Worm (Caenorhabditis elegans) whole organism, L4/young adult: ENCODE results near the gene ceh-74.

Experiments
- W03F9.2 ChIP-seq: fragments of 150-350 bp; optimal IDR thresholded peaks from 2 replicates; lab custom pipeline; 2014; ENCODE audit warnings: missing biosample characterization, missing genetic modification characterization
- dao-5 ChIP-seq: sonication (generic microtip); optimal IDR thresholded peaks from 2 replicates; lab custom pipeline; 2016; ENCODE audit warnings: missing genotype, missing genetic modification characterization, moderate library complexity, missing compliant biosample characterization
- him-1 ChIP-seq: sonication (generic microtip); optimal IDR thresholded peaks from 2 replicates; lab custom pipeline; 2016; ENCODE audit warnings: missing genotype, missing genetic modification reagents, missing genetic modification characterization, missing compliant biosample characterization

- no peak for TF ChIP-seq dao-5 (tag; lab: Kevin White, UChicago)
- TF ChIP-seq W03F9.2, result no peak
- no peak for TF ChIP-seq him-1 (tag; lab: Kevin White, UChicago)
These were observed 37.2 kb downstream of the ceh-74 start, which contains the start of gene T16A9.5 for ce11 chrV:14215106-14215505.
